4 fruit fly cellular contexts compared by ENCODE assay signal in genomic region chr3R:21836201-21836504, dm6.
A peak's percentile ranks its signal among the peaks of the same experiment; 100 is the strongest.
TF ChIP-seq lines count a peak whose summit lies in the region.

No protein-coding gene starts in this region.

- TF ChIP-seq CTCF in whole organism, embryonic (GFP tag; optimal IDR thresholded peaks at IDR 0.05; lab: Kevin White, UChicago), result no peak

TF ChIP-seq in whole organism, embryonic, 481 proteins besides CTCF, POLR2A, EP300 and RAD21 (continues in another document):
- TF ChIP-seq row (GFP tag; IDR thresholded peaks at IDR 0.05; lab: Robert Waterston, UW) (0 out of 3 replicates have a peak, but pooled peaks have one; percentile 26), so (GFP tag; IDR thresholded peaks at IDR 0.05; lab: Robert Waterston, UW) (no peak), D (optimal IDR thresholded peaks at IDR 0.05; lab: Kevin White, UChicago) (no peak), D (GFP tag; optimal IDR thresholded peaks at IDR 0.05; lab: Kevin White, UChicago) (no peak), gem (tag; optimal IDR thresholded peaks at IDR 0.05; lab: Kevin White, UChicago) (peak; percentile 28), CG2120 (GFP tag; optimal IDR thresholded peaks at IDR 0.05; lab: Kevin White, UChicago) (peak; percentile 15), ase (GFP tag; IDR thresholded peaks at IDR 0.05; lab: Robert Waterston, UW) (no peak), zfh1 (GFP tag; IDR thresholded peaks at IDR 0.05; lab: Robert Waterston, UW) (0 out of 3 replicates have a peak, but pooled peaks have one; percentile 15), CG14441 (GFP tag; IDR thresholded peaks at IDR 0.05; lab: Robert Waterston, UW) (peak; percentile 66), nau (GFP tag; optimal IDR thresholded peaks at IDR 0.05; lab: Kevin White, UChicago) (no peak), D19A (tag; optimal IDR thresholded peaks at IDR 0.05; lab: Kevin White, UChicago) (peak; percentile 83), CG18262 (tag; optimal IDR thresholded peaks at IDR 0.05; lab: Kevin White, UChicago) (peak; percentile 1), CG7839 (tag; optimal IDR thresholded peaks at IDR 0.05; lab: Kevin White, UChicago) (peak; percentile 2), CG8281 (tag; optimal IDR thresholded peaks at IDR 0.05; lab: Kevin White, UChicago) (no peak), CG11504 (tag; optimal IDR thresholded peaks at IDR 0.05; lab: Kevin White, UChicago) (peak; percentile 14), CG12769 (tag; optimal IDR thresholded peaks at IDR 0.05; lab: Kevin White, UChicago) (no peak), Hr51 (GFP tag; optimal IDR thresholded peaks at IDR 0.05; lab: Kevin White, UChicago) (peak in 1 of 2 experiments; percentile 49), lmd (GFP tag; IDR thresholded peaks at IDR 0.05; lab: Robert Waterston, UW) (no peak), ranshi (GFP tag; IDR thresholded peaks at IDR 0.05; lab: Robert Waterston, UW) (no peak), NFAT (GFP tag; IDR thresholded peaks at IDR 0.05; lab: Robert Waterston, UW) (peak; percentile 24; the same call in 1 of the 2 replicates), Hr3 (GFP tag; optimal IDR thresholded peaks at IDR 0.05; lab: Kevin White, UChicago) (no peak), CG17361 (GFP tag; IDR thresholded peaks at IDR 0.05; lab: Robert Waterston, UW) (0 out of 3 replicates have a peak, but pooled peaks have one; percentile 19)

TF ChIP-seq in whole organism, prepupa, 60 proteins besides CTCF, POLR2A, EP300 and RAD21 (continues in another document):
- TF ChIP-seq CG7368 (GFP tag; optimal IDR thresholded peaks at IDR 0.05; lab: Kevin White, UChicago) (no peak), CG9139 (GFP tag; optimal IDR thresholded peaks at IDR 0.05; lab: Kevin White, UChicago) (no peak), Lpt (GFP tag; optimal IDR thresholded peaks at IDR 0.05; lab: Kevin White, UChicago) (no peak), acj6 (GFP tag; optimal IDR thresholded peaks at IDR 0.05; lab: Kevin White, UChicago) (no peak), CG32006 (GFP tag; optimal IDR thresholded peaks at IDR 0.05; lab: Kevin White, UChicago) (peak; percentile 38), CG31627 (GFP tag; optimal IDR thresholded peaks at IDR 0.05; lab: Kevin White, UChicago) (no peak), CG10669 (GFP tag; optimal IDR thresholded peaks at IDR 0.05; lab: Kevin White, UChicago) (no peak), CG6792 (GFP tag; optimal IDR thresholded peaks at IDR 0.05; lab: Kevin White, UChicago) (no peak), CG3919 (GFP tag; optimal IDR thresholded peaks at IDR 0.05; lab: Kevin White, UChicago) (no peak), lz (GFP tag; optimal IDR thresholded peaks at IDR 0.05; lab: Kevin White, UChicago) (no peak), CG6276 (GFP tag; optimal IDR thresholded peaks at IDR 0.05; lab: Kevin White, UChicago) (peak; percentile 6), CG11902 (GFP tag; optimal IDR thresholded peaks at IDR 0.05; lab: Kevin White, UChicago) (no peak), Eip75B (GFP tag; optimal IDR thresholded peaks at IDR 0.05; lab: Kevin White, UChicago) (peak; percentile 2), Eip93F (GFP tag; optimal IDR thresholded peaks at IDR 0.05; lab: Kevin White, UChicago) (no peak), dsx (GFP tag; optimal IDR thresholded peaks at IDR 0.05; lab: Kevin White, UChicago; ENCODE audit: poor library complexity, severe bottlenecking) (no peak), CG6163 (GFP tag; IDR thresholded peaks at IDR 0.05; lab: Robert Waterston, UW) (no peak; the same call in 1 of the 3 replicates), CG15336 (GFP tag; IDR thresholded peaks at IDR 0.05; lab: Robert Waterston, UW) (0 out of 2 replicates have a peak, but pooled peaks have one; percentile 8), eg (GFP tag; IDR thresholded peaks at IDR 0.05; lab: Robert Waterston, UW) (peak; percentile 64; the same call in 1 of the 3 replicates), Met (GFP tag; optimal IDR thresholded peaks at IDR 0.05; lab: Kevin White, UChicago) (peak; percentile 23), esn (GFP tag; optimal IDR thresholded peaks at IDR 0.05; lab: Kevin White, UChicago) (peak; percentile 19), Ets96B (tag; optimal IDR thresholded peaks at IDR 0.05; lab: Kevin White, UChicago) (no peak), Eip78C (GFP tag; lab: Kevin White, UChicago) (peak; percentile 64), Hr4 (GFP tag; optimal IDR thresholded peaks at IDR 0.05; lab: Kevin White, UChicago) (peak; percentile 35), net (GFP tag; optimal IDR thresholded peaks at IDR 0.05; lab: Kevin White, UChicago) (peak; percentile 15)

TF ChIP-seq in whole organism, pupa, 21 proteins besides CTCF, POLR2A, EP300 and RAD21:
- TF ChIP-seq CG13204 (GFP tag; optimal IDR thresholded peaks at IDR 0.05; lab: Kevin White, UChicago) (no peak), CG17806 (tag; optimal IDR thresholded peaks at IDR 0.05; lab: Kevin White, UChicago) (no peak), Ets98B (GFP tag; IDR thresholded peaks at IDR 0.05; lab: Robert Waterston, UW) (peak; percentile 63), Snoo (tag; optimal IDR thresholded peaks at IDR 0.05; lab: Kevin White, UChicago) (no peak), CG14655 (GFP tag; optimal IDR thresholded peaks at IDR 0.05; lab: Kevin White, UChicago) (no peak), gl (tag; optimal IDR thresholded peaks at IDR 0.05; lab: Kevin White, UChicago) (no peak), CG8301 (tag; optimal IDR thresholded peaks at IDR 0.05; lab: Kevin White, UChicago) (peak; percentile 8), D1 (tag; optimal IDR thresholded peaks at IDR 0.05; lab: Kevin White, UChicago) (no peak), CG12605 (GFP tag; IDR thresholded peaks at IDR 0.05; lab: Robert Waterston, UW) (no peak), fd96Ca (GFP tag; IDR thresholded peaks at IDR 0.05; lab: Robert Waterston, UW) (peak; percentile 38; the same call in 2 of the 3 replicates), rn (GFP tag; IDR thresholded peaks at IDR 0.05; lab: Robert Waterston, UW) (no peak), EcR (GFP tag; optimal IDR thresholded peaks at IDR 0.05; lab: Kevin White, UChicago) (no peak), Pif1A (GFP tag; optimal IDR thresholded peaks at IDR 0.05; lab: Kevin White, UChicago) (no peak)

TF ChIP-seq in whole organism, wandering third instar larva, 38 proteins besides CTCF, POLR2A, EP300 and RAD21:
- TF ChIP-seq dmrt93B (GFP tag; optimal IDR thresholded peaks at IDR 0.05; lab: Kevin White, UChicago), result no peak
- TF ChIP-seq OdsH (GFP tag; optimal IDR thresholded peaks at IDR 0.05; lab: Kevin White, UChicago), result no peak
- TF ChIP-seq jim (GFP tag; optimal IDR thresholded peaks at IDR 0.05; lab: Kevin White, UChicago), result no peak
- TF ChIP-seq Abd-B (GFP tag; optimal IDR thresholded peaks at IDR 0.05; lab: Kevin White, UChicago), result no peak
- TF ChIP-seq pan (optimal IDR thresholded peaks at IDR 0.05; lab: Kevin White, UChicago), result no peak
- no peak for TF ChIP-seq brk (GFP tag; optimal IDR thresholded peaks at IDR 0.05; lab: Kevin White, UChicago)
- TF ChIP-seq lola (GFP tag; optimal IDR thresholded peaks at IDR 0.05; lab: Kevin White, UChicago), result no peak
- no peak for TF ChIP-seq Myc (optimal IDR thresholded peaks at IDR 0.05; lab: Kevin White, UChicago)
- no peak for TF ChIP-seq Hr78 (GFP tag; optimal IDR thresholded peaks at IDR 0.05; lab: Kevin White, UChicago)
- peak; percentile 17 for TF ChIP-seq woc (GFP tag; optimal IDR thresholded peaks at IDR 0.05; lab: Kevin White, UChicago)
- TF ChIP-seq sv (GFP tag; optimal IDR thresholded peaks at IDR 0.05; lab: Kevin White, UChicago), result no peak
- no peak for TF ChIP-seq HLH106 (tag; optimal IDR thresholded peaks at IDR 0.05; lab: Kevin White, UChicago)
- TF ChIP-seq br (GFP tag; optimal IDR thresholded peaks at IDR 0.05; lab: Kevin White, UChicago), result no peak
- TF ChIP-seq ey (GFP tag; optimal IDR thresholded peaks at IDR 0.05; lab: Kevin White, UChicago), result peak; percentile 26
- TF ChIP-seq dl (GFP tag; optimal IDR thresholded peaks at IDR 0.05; lab: Kevin White, UChicago; ENCODE audit: insufficient read depth in 1 of 2, partially characterized antibody in 2 of 2), result no peak
- TF ChIP-seq Mio (GFP tag; optimal IDR thresholded peaks at IDR 0.05; lab: Kevin White, UChicago), result no peak
- no peak for TF ChIP-seq Hnf4 (GFP tag; optimal IDR thresholded peaks at IDR 0.05; lab: Kevin White, UChicago)
- no peak for TF ChIP-seq Hr83 (GFP tag; optimal IDR thresholded peaks at IDR 0.05; lab: Kevin White, UChicago; ENCODE audit: poor library complexity, severe bottlenecking)
- TF ChIP-seq CrebA (GFP tag; optimal IDR thresholded peaks at IDR 0.05; lab: Kevin White, UChicago; ENCODE audit: borderline replicate concordance), result no peak
- TF ChIP-seq foxo (GFP tag; optimal IDR thresholded peaks at IDR 0.05; lab: Kevin White, UChicago), result peak in 1 of 2 experiments; percentile 20
- no peak for TF ChIP-seq h (GFP tag; optimal IDR thresholded peaks at IDR 0.05; lab: Kevin White, UChicago)
- no peak for TF ChIP-seq rgr (GFP tag; optimal IDR thresholded peaks at IDR 0.05; lab: Kevin White, UChicago)
- TF ChIP-seq tai (GFP tag; optimal IDR thresholded peaks at IDR 0.05; lab: Kevin White, UChicago), result peak; percentile 21
- no peak for TF ChIP-seq Vsx2 (GFP tag; optimal IDR thresholded peaks at IDR 0.05; lab: Kevin White, UChicago; ENCODE audit: partially characterized antibody)
- no peak for TF ChIP-seq dsf (GFP tag; optimal IDR thresholded peaks at IDR 0.05; lab: Kevin White, UChicago; ENCODE audit: borderline replicate concordance)
- TF ChIP-seq fru (GFP tag; optimal IDR thresholded peaks at IDR 0.05; lab: Kevin White, UChicago), result peak; percentile 19
- TF ChIP-seq Jra (GFP tag; optimal IDR thresholded peaks at IDR 0.05; lab: Kevin White, UChicago), result no peak
- TF ChIP-seq sage (GFP tag; optimal IDR thresholded peaks at IDR 0.05; lab: Kevin White, UChicago), result no peak
- TF ChIP-seq N (GFP tag; optimal IDR thresholded peaks at IDR 0.05; lab: Kevin White, UChicago), result no peak
- TF ChIP-seq Rel (GFP tag; optimal IDR thresholded peaks at IDR 0.05; lab: Kevin White, UChicago), result no peak
- TF ChIP-seq Rel (tag; optimal IDR thresholded peaks at IDR 0.05; lab: Kevin White, UChicago), result no peak
- no peak for TF ChIP-seq Dfd (GFP tag; optimal IDR thresholded peaks at IDR 0.05; lab: Kevin White, UChicago)

Comparison
In these comparisons a context has a peak if more than half of its experiments do, and no peak if none do; other contexts are left out.
1. Of the 7 proteins assayed by ChIP-seq in both whole organism, embryonic and whole organism, prepupa: peak only in whole organism, embryonic: Sox102F; only in whole organism, prepupa: none; in both: none; in neither: 6.